Fruit fly (Drosophila melanogaster) whole organism, embryonic: ENCODE measurements around the gene Acp36DE.

Source experiments
- Asciz ChIP-seq: fragments of 200-800 bp; sonication (Bioruptor generic); optimal IDR thresholded peaks from 2 replicates; lab custom pipeline; 2017; ENCODE audit warnings: missing biosample characterization, mild to moderate bottlenecking, missing genetic modification characterization, missing genetic modification reagents
- Atf-2 ChIP-seq: fragments of 200-800 bp; sonication (Bioruptor generic); optimal IDR thresholded peaks from 2 replicates; lab custom pipeline; 2016; ENCODE audit warnings: missing biosample characterization, missing genetic modification characterization
- CG10267 ChIP-seq: fragments of 200-800 bp; sonication (Bioruptor generic); optimal IDR thresholded peaks from 2 replicates; lab custom pipeline; 2018; ENCODE audit warnings: missing biosample characterization, mild to moderate bottlenecking, missing genetic modification characterization, moderate library complexity
- CG10979 ChIP-seq: fragments of 200-800 bp; sonication (Bioruptor generic); optimal IDR thresholded peaks from 2 replicates; lab custom pipeline; 2018; ENCODE audit warnings: missing biosample characterization, mild to moderate bottlenecking, missing genetic modification characterization, moderate library complexity
- CG12236 ChIP-seq: fragments of 200-800 bp; sonication (Bioruptor generic); optimal IDR thresholded peaks from 2 replicates; lab custom pipeline; 2016; ENCODE audit warnings: missing biosample characterization, missing genetic modification characterization
- CG1602 ChIP-seq: fragments of 200-800 bp; sonication (Bioruptor generic); optimal IDR thresholded peaks from 3 replicates; lab custom pipeline; 2016; ENCODE audit warnings: missing biosample characterization, missing genetic modification characterization
- CG1603 ChIP-seq: fragments of 200-800 bp; sonication (Bioruptor generic); optimal IDR thresholded peaks from 2 replicates; lab custom pipeline; 2019; ENCODE audit warnings: missing biosample characterization, mild to moderate bottlenecking, missing genetic modification characterization, moderate library complexity
- CG17328 ChIP-seq: fragments of 200-800 bp; sonication (Bioruptor generic); IDR thresholded peaks from 2 replicates; pipeline ENCODE4 v1.3.6; 2022; ENCODE audit warnings: missing biosample characterization, missing genetic modification characterization
- CG17829 ChIP-seq: fragments of 200-800 bp; optimal IDR thresholded peaks from 2 replicates; lab custom pipeline; 2019; ENCODE audit warnings: missing biosample characterization, mild to moderate bottlenecking, missing genetic modification characterization, moderate library complexity
- CG18476 ChIP-seq: fragments of 200-800 bp; sonication (Bioruptor generic); optimal IDR thresholded peaks from 2 replicates; lab custom pipeline; 2016; ENCODE audit warnings: missing biosample characterization, mild to moderate bottlenecking, missing genetic modification characterization
- CG33557 ChIP-seq: fragments of 200-800 bp; sonication (Bioruptor generic); optimal IDR thresholded peaks from 2 replicates; lab custom pipeline; 2019; ENCODE audit warnings: missing biosample characterization, mild to moderate bottlenecking, missing genetic modification characterization, moderate library complexity
- CG5245 ChIP-seq: fragments of 200-800 bp; sonication (Bioruptor generic); optimal IDR thresholded peaks from 3 replicates; lab custom pipeline; 2016; ENCODE audit warnings: missing biosample characterization, missing genetic modification characterization
- CG6689 ChIP-seq: fragments of 200-800 bp; sonication (Bioruptor generic); IDR thresholded peaks from 2 replicates; pipeline ENCODE4 v1.3.6; 2022; ENCODE audit warnings: missing biosample characterization, missing genetic modification characterization
- CG7556 ChIP-seq: fragments of 200-800 bp; sonication (Bioruptor generic); optimal IDR thresholded peaks from 2 replicates; lab custom pipeline; 2017; ENCODE audit warnings: missing biosample characterization, mild to moderate bottlenecking, missing genetic modification characterization
- CG8281 ChIP-seq: fragments of 200-800 bp; sonication (Bioruptor generic); optimal IDR thresholded peaks from 2 replicates; lab custom pipeline; 2018; ENCODE audit warnings: missing biosample characterization, mild to moderate bottlenecking, missing genetic modification characterization, moderate library complexity
- CG8388 ChIP-seq: fragments of 200-800 bp; sonication (Bioruptor generic); optimal IDR thresholded peaks from 2 replicates; lab custom pipeline; 2019; ENCODE audit warnings: missing biosample characterization, mild to moderate bottlenecking, missing genetic modification characterization, moderate library complexity
- CG8924 ChIP-seq: fragments of 200-800 bp; optimal IDR thresholded peaks from 3 replicates; lab custom pipeline; 2019; ENCODE audit warnings: missing biosample characterization, mild to moderate bottlenecking, missing genetic modification characterization, moderate library complexity
- CG9609 ChIP-seq: fragments of 200-800 bp; sonication (Bioruptor generic); optimal IDR thresholded peaks from 3 replicates; lab custom pipeline; 2016; ENCODE audit warnings: missing biosample characterization, missing genetic modification characterization
- D19A ChIP-seq: fragments of 200-800 bp; optimal IDR thresholded peaks from 3 replicates; lab custom pipeline; 2019; ENCODE audit warnings: missing biosample characterization, mild to moderate bottlenecking, missing genetic modification characterization, moderate library complexity
- E2f2 ChIP-seq: fragments of 200-800 bp; sonication (Bioruptor generic); IDR thresholded peaks from 2 replicates; pipeline ENCODE4 v1.3.6; 2022; ENCODE audit warnings: missing biosample characterization, missing genetic modification characterization
- Hr3 ChIP-seq: fragments of 200-800 bp; sonication (Bioruptor generic); optimal IDR thresholded peaks from 3 replicates; lab custom pipeline; 2016; ENCODE audit warnings: missing biosample characterization, missing genetic modification characterization
- Med ChIP-seq: fragments of 200-800 bp; sonication (Bioruptor generic); peaks from one replicate; lab custom pipeline; 2016; ENCODE audit warnings: missing biosample characterization, missing genetic modification characterization, mild to moderate bottlenecking, inconsistent platforms, moderate library complexity
- Mes4 ChIP-seq: fragments of 200-800 bp; sonication (Bioruptor generic); optimal IDR thresholded peaks from 2 replicates; lab custom pipeline; 2016; ENCODE audit warnings: missing biosample characterization, missing genetic modification characterization
- NC2α ChIP-seq: fragments of 200-800 bp; sonication (Bioruptor generic); optimal IDR thresholded peaks from 2 replicates; lab custom pipeline; 2016; ENCODE audit warnings: missing biosample characterization, missing genetic modification characterization
- NK7.1 ChIP-seq: fragments of 200-800 bp; sonication (Bioruptor generic); optimal IDR thresholded peaks from 3 replicates; lab custom pipeline; 2016; ENCODE audit warnings: missing biosample characterization, missing genetic modification characterization
- PHDP ChIP-seq: fragments of 200-800 bp; sonication (Bioruptor generic); optimal IDR thresholded peaks from 3 replicates; lab custom pipeline; 2018; ENCODE audit warnings: missing biosample characterization, mild to moderate bottlenecking, missing genetic modification characterization, moderate library complexity
- Ptx1 ChIP-seq: fragments of 200-800 bp; sonication (Bioruptor generic); IDR thresholded peaks from 2 replicates; pipeline ENCODE4 v1.3.6; 2022; ENCODE audit warnings: missing biosample characterization, missing genetic modification characterization
- Six4 ChIP-seq: fragments of 200-800 bp; sonication (Bioruptor generic); optimal IDR thresholded peaks from 2 replicates; lab custom pipeline; 2016; ENCODE audit warnings: missing biosample characterization, missing genetic modification characterization
- Trl ChIP-seq, 3 experiments: fragments of >200 bp in 2 of 3; fragments of 200-800 bp in 1 of 3; sonication (Bioruptor generic) in 1 of 3; optimal IDR thresholded peaks; 2 replicates in 1 of 3; 3 replicates in 2 of 3; lab custom pipeline; 2016 to 2017; ENCODE audit warnings: missing biosample characterization in 1 of 3, missing genetic modification characterization in 1 of 3
- YL-1 ChIP-seq: fragments of 200-800 bp; sonication (Bioruptor generic); optimal IDR thresholded peaks from 3 replicates; lab custom pipeline; 2017; ENCODE audit warnings: missing biosample characterization, mild to moderate bottlenecking, missing genetic modification characterization
- ap ChIP-seq: fragments of 200-800 bp; sonication (Bioruptor generic); IDR thresholded peaks from 2 replicates; pipeline ENCODE4 v1.3.6; 2022; ENCODE audit warnings: missing biosample characterization, missing genetic modification characterization
- bcd ChIP-seq: fragments of 200-800 bp; sonication (Bioruptor generic); optimal IDR thresholded peaks from 2 replicates; lab custom pipeline; 2017; ENCODE audit warnings: missing biosample characterization, mild to moderate bottlenecking, missing genetic modification characterization
- ci ChIP-seq: fragments of 200-800 bp; sonication (Bioruptor generic); IDR thresholded peaks from 3 replicates; pipeline ENCODE4 v1.3.6; 2022; ENCODE audit warnings: missing biosample characterization, missing genetic modification characterization
- croc ChIP-seq: fragments of 200-800 bp; sonication (Bioruptor generic); conservative IDR thresholded peaks from 3 replicates; pipeline ENCODE4 v1.3.6; 2022; ENCODE audit warnings: missing biosample characterization, missing genetic modification characterization
- dpn ChIP-seq, 2 experiments: fragments of 200-800 bp; sonication (Bioruptor generic); optimal IDR thresholded peaks; 3 replicates each; lab custom pipeline; 2016; ENCODE audit warnings: missing biosample characterization in 2 of 2, missing genetic modification characterization in 2 of 2
- dysf ChIP-seq: fragments of 200-800 bp; sonication (Bioruptor generic); IDR thresholded peaks from 3 replicates; pipeline ENCODE4 v1.3.6; 2022; ENCODE audit warnings: missing biosample characterization, missing genetic modification characterization
- ewg ChIP-seq: fragments of 200-800 bp; sonication (Bioruptor generic); optimal IDR thresholded peaks from 3 replicates; lab custom pipeline; 2017; ENCODE audit warnings: mild to moderate bottlenecking, missing biosample characterization, missing genetic modification reagents, missing genetic modification characterization
- fd64A ChIP-seq: fragments of 200-800 bp; sonication (Bioruptor generic); optimal IDR thresholded peaks from 3 replicates; lab custom pipeline; 2018; ENCODE audit warnings: missing biosample characterization, mild to moderate bottlenecking, missing genetic modification characterization
- fd96Cb ChIP-seq: fragments of 200-800 bp; sonication (Bioruptor generic); optimal IDR thresholded peaks from 2 replicates; lab custom pipeline; 2018; ENCODE audit warnings: missing biosample characterization, mild to moderate bottlenecking, missing genetic modification characterization, moderate library complexity
- nau ChIP-seq: fragments of 200-800 bp; sonication (Bioruptor generic); optimal IDR thresholded peaks from 3 replicates; lab custom pipeline; 2017; ENCODE audit warnings: missing biosample characterization, mild to moderate bottlenecking, missing genetic modification characterization, missing genetic modification reagents
- oc ChIP-seq: fragments of 200-800 bp; sonication (Bioruptor generic); optimal IDR thresholded peaks from 2 replicates; lab custom pipeline; 2018; ENCODE audit warnings: missing biosample characterization, mild to moderate bottlenecking, missing genetic modification characterization, moderate library complexity
- org-1 ChIP-seq: fragments of 200-800 bp; sonication (Bioruptor generic); optimal IDR thresholded peaks from 2 replicates; lab custom pipeline; 2017; ENCODE audit warnings: missing biosample characterization, missing genetic modification characterization
- pnt ChIP-seq: fragments of 200-800 bp; sonication (Bioruptor generic); optimal IDR thresholded peaks from 3 replicates; lab custom pipeline; 2016; ENCODE audit warnings: missing biosample characterization, missing genetic modification characterization
- row ChIP-seq: fragments of 200-800 bp; sonication (Bioruptor generic); IDR thresholded peaks from 3 replicates; pipeline ENCODE4 v1.3.6; 2022; ENCODE audit warnings: missing biosample characterization, missing genetic modification characterization
- run ChIP-seq: fragments of 200-800 bp; sonication (Bioruptor generic); optimal IDR thresholded peaks from 3 replicates; lab custom pipeline; 2018; ENCODE audit warnings: missing biosample characterization, mild to moderate bottlenecking, missing genetic modification characterization
- sc ChIP-seq, 3 experiments: fragments of >200 bp in 2 of 3; fragments of 200-800 bp in 1 of 3; sonication (Bioruptor generic) in 1 of 3; optimal IDR thresholded peaks; 2 replicates in 2 of 3; 3 replicates in 1 of 3; lab custom pipeline; 2017; ENCODE audit warnings: mild to moderate bottlenecking in 1 of 3, missing biosample characterization in 1 of 3, missing genetic modification characterization in 1 of 3, missing genetic modification reagents in 1 of 3
- sens ChIP-seq: fragments of 200-800 bp; sonication (Bioruptor generic); peaks from one replicate; lab custom pipeline; 2016; ENCODE audit warnings: missing biosample characterization, missing genetic modification characterization
- tio ChIP-seq: fragments of 200-800 bp; sonication (Bioruptor generic); optimal IDR thresholded peaks from 2 replicates; lab custom pipeline; 2017; ENCODE audit warnings: missing biosample characterization, missing genetic modification characterization, inconsistent platforms
- tx ChIP-seq: fragments of 200-800 bp; sonication (Bioruptor generic); optimal IDR thresholded peaks from 2 replicates; lab custom pipeline; 2016; ENCODE audit warnings: missing biosample characterization, missing genetic modification characterization
- unpg ChIP-seq: fragments of 200-800 bp; sonication (Bioruptor generic); optimal IDR thresholded peaks from 3 replicates; lab custom pipeline; 2018; ENCODE audit warnings: missing biosample characterization, mild to moderate bottlenecking, missing genetic modification characterization, moderate library complexity

Acp36DE gene

dm6 chr2L:18312309-18312708 is 46.5 kb downstream of the Acp36DE start (continued):
- TF ChIP-seq E2f2 (GFP tag; lab: Robert Waterston, UW) = no peak
- peak; percentile 44 for TF ChIP-seq CG1603 (tag; lab: Kevin White, UChicago)
- TF ChIP-seq CG8281 (tag; lab: Kevin White, UChicago) = no peak
- peak; percentile 38; the same call in 1 of the 2 replicates for TF ChIP-seq Ptx1
- TF ChIP-seq Mes4 = peak; percentile 40
- peak; percentile 31 for TF ChIP-seq PHDP (tag; lab: Kevin White, UChicago)
- peak; percentile 59 for TF ChIP-seq CG17829 (tag; lab: Kevin White, UChicago)
- TF ChIP-seq pnt (GFP tag; lab: Kevin White, UChicago) = peak; percentile 50
- TF ChIP-seq CG33557 = peak; percentile 57
- TF ChIP-seq CG6689 (GFP tag; lab: Robert Waterston, UW) = peak; percentile 13; the same call in 1 of the 2 replicates
- peak; percentile 32 for TF ChIP-seq bcd (GFP tag; lab: Kevin White, UChicago)
- no peak for TF ChIP-seq Trl (optimal IDR thresholded peaks at IDR 0.05; lab: Kevin White, UChicago)
- peak; percentile 5 for TF ChIP-seq Trl (GFP tag; optimal IDR thresholded peaks at IDR 0.05; lab: Kevin White, UChicago)
- peak; percentile 41 for TF ChIP-seq Atf-2 (GFP tag; lab: Kevin White, UChicago)
- TF ChIP-seq ewg (GFP tag; lab: Kevin White, UChicago) = peak; percentile 40
- TF ChIP-seq ap (GFP tag; lab: Robert Waterston, UW) = no peak
- peak; percentile 75 for TF ChIP-seq Med
- peak; percentile 2 for TF ChIP-seq fd64A (GFP tag; lab: Kevin White, UChicago)
- peak; percentile 32 for TF ChIP-seq CG9609 (GFP tag; lab: Kevin White, UChicago)
- TF ChIP-seq CG5245 (GFP tag; lab: Kevin White, UChicago) = peak; percentile 22
- peak; percentile 11 for TF ChIP-seq NK7.1 (GFP tag; lab: Kevin White, UChicago)
- TF ChIP-seq sens (GFP tag; lab: Kevin White, UChicago) = peak; percentile 89
- peak; percentile 17 for TF ChIP-seq nau (GFP tag; lab: Kevin White, UChicago)
- peak; percentile 73 for TF ChIP-seq CG8388 (GFP tag; lab: Kevin White, UChicago)
- peak; percentile 53 for TF ChIP-seq CG8924
- peak; percentile 64 for TF ChIP-seq Asciz (GFP tag; lab: Kevin White, UChicago)
- peak; percentile 20 for TF ChIP-seq Hr3
- peak; percentile 1 for TF ChIP-seq Six4 (GFP tag; lab: Kevin White, UChicago)
- peak; percentile 29 for TF ChIP-seq CG12236 (GFP tag; lab: Kevin White, UChicago)
- TF ChIP-seq run (tag; lab: Kevin White, UChicago) = peak; percentile 4
- no peak for TF ChIP-seq YL-1 (GFP tag; lab: Kevin White, UChicago)
- TF ChIP-seq CG1602 = peak; percentile 34
- TF ChIP-seq dpn (GFP tag; optimal IDR thresholded peaks at IDR 0.05; lab: Kevin White, UChicago) = peak in 1 of 2 experiments; percentile 16
- TF ChIP-seq oc (tag; lab: Kevin White, UChicago) = peak; percentile 40
- TF ChIP-seq sc (optimal IDR thresholded peaks at IDR 0.05; lab: Kevin White, UChicago) = no peak
- peak; percentile 52 for TF ChIP-seq sc (GFP tag; optimal IDR thresholded peaks at IDR 0.05; lab: Kevin White, UChicago)
- TF ChIP-seq unpg (GFP tag; lab: Kevin White, UChicago) = peak; percentile 67
- 0 out of 3 replicates have a peak, but pooled peaks have one; percentile 18 for TF ChIP-seq row (GFP tag; lab: Robert Waterston, UW)
- TF ChIP-seq CG7556 = peak; percentile 54
- peak; percentile 34; the same call in 1 of the 2 replicates for TF ChIP-seq CG17328 (GFP tag; lab: Robert Waterston, UW)
- peak; percentile 53; the same call in 2 of the 3 replicates for TF ChIP-seq croc (GFP tag; lab: Robert Waterston, UW)
- TF ChIP-seq ci (GFP tag; lab: Robert Waterston, UW) = no peak
- TF ChIP-seq CG10979 (tag; lab: Kevin White, UChicago) = peak; percentile 81
- TF ChIP-seq NC2α = peak; percentile 22
- TF ChIP-seq CG18476 (GFP tag; lab: Kevin White, UChicago) = peak; percentile 34
- TF ChIP-seq tx (GFP tag; lab: Kevin White, UChicago) = no peak
- peak; percentile 35 for TF ChIP-seq tio (GFP tag; lab: Kevin White, UChicago)
- TF ChIP-seq org-1 (GFP tag; lab: Kevin White, UChicago) = peak; percentile 45
- TF ChIP-seq D19A = peak; percentile 41
- TF ChIP-seq CG10267 (tag; lab: Kevin White, UChicago) = peak; percentile 44
- no peak; the same call in 2 of the 3 replicates for TF ChIP-seq dysf (GFP tag; lab: Robert Waterston, UW)
- TF ChIP-seq fd96Cb (tag; lab: Kevin White, UChicago) = peak; percentile 68
